Fruit fly (Drosophila melanogaster): ENCODE data around the gene CG6678.

- TF ChIP-seq CG34422 (GFP tag; IDR thresholded peaks at IDR 0.05) (no peak), klu (GFP tag; IDR thresholded peaks at IDR 0.05) (no peak), CG3995 (GFP tag; optimal IDR thresholded peaks at IDR 0.05) (no peak), Side (GFP tag; optimal IDR thresholded peaks at IDR 0.05) (no peak), MBD-R2 (GFP tag; IDR thresholded peaks at IDR 0.05) (no peak)
Observed at dm6 chr3R:21893929-21894328, 7.1 kb downstream of the CG6678 start.
